Fruit fly (Drosophila melanogaster): ENCODE results near the gene CG15628.

dm6 chr2L:4856118-4856517 lies 34.5 kb downstream of the CG15628 start:
- TF ChIP-seq tj (GFP tag; optimal IDR thresholded peaks at IDR 0.05) (no peak), kay (GFP tag; ENCODE audit: borderline replicate concordance) (no peak), CG14711 (tag; optimal IDR thresholded peaks at IDR 0.05) (no peak), Clk (GFP tag; optimal IDR thresholded peaks at IDR 0.05) (no peak), CG33017 (tag; optimal IDR thresholded peaks at IDR 0.05) (no peak), toe (GFP tag; optimal IDR thresholded peaks at IDR 0.05) (no peak), cic (GFP tag; optimal IDR thresholded peaks at IDR 0.05) (no peak), cnc (optimal IDR thresholded peaks at IDR 0.05) (no peak), Hr96 (GFP tag; optimal IDR thresholded peaks at IDR 0.05) (no peak), CG7045 (GFP tag; optimal IDR thresholded peaks at IDR 0.05) (no peak), Mnt (GFP tag; optimal IDR thresholded peaks at IDR 0.05) (no peak), Crg-1 (GFP tag; optimal IDR thresholded peaks at IDR 0.05) (no peak), CG11617 (GFP tag; optimal IDR thresholded peaks at IDR 0.05) (no peak)

All from whole organism, adult.